Fruit fly (Drosophila melanogaster) S2 (cell line): ENCODE measurements around the gene Vm26Ab.

Experiments
- CG8478 ChIP-seq: fragments of >200 bp; optimal IDR thresholded peaks from 2 replicates; lab custom pipeline; 2018
- CTCF ChIP-seq, 2 experiments: fragments of >200 bp; optimal IDR thresholded peaks; 2 replicates each; lab custom pipeline; 2018

dm6 chr2L:5971093-5971808, 14.4 kb downstream of the Vm26Ab start:
- TF ChIP-seq CG8478 (lab: Kevin White, UChicago) (no peak), CTCF (optimal IDR thresholded peaks at IDR 0.05; lab: Kevin White, UChicago) (no peak)
